Worm (Caenorhabditis elegans) whole organism, L4 larva: Measurements from ENCODE around the gene mnp-1.
A peak's percentile ranks its signal among the peaks of the same experiment; 100 is the strongest.

ENCODE experiments used
- D1046.2 ChIP-seq: fragments of 200-800 bp; sonication (Bioruptor generic); IDR thresholded peaks from 2 replicates; pipeline ENCODE4 v1.3.6; 2022; ENCODE audit warnings: missing genetic modification characterization, missing compliant biosample characterization
- F37D6.2 ChIP-seq: sonication (generic microtip); optimal IDR thresholded peaks from 2 replicates; lab custom pipeline; 2016; ENCODE audit warnings: mild to moderate bottlenecking, missing genetic modification characterization, missing compliant biosample characterization
- T26A8.4 ChIP-seq: fragments of 200-800 bp; sonication (Bioruptor generic); IDR thresholded peaks from 2 replicates; pipeline ENCODE4 v1.3.6; 2022; ENCODE audit warnings: missing genetic modification characterization, missing compliant biosample characterization
- ama-1 ChIP-seq: fragments of 150-350 bp; optimal IDR thresholded peaks from 2 replicates; lab custom pipeline; 2014; ENCODE audit warnings: inconsistent platforms, mixed read lengths
- arid-1 ChIP-seq: fragments of 200-800 bp; sonication (Bioruptor generic); conservative IDR thresholded peaks from 2 replicates; pipeline ENCODE4 v1.3.6; 2022; ENCODE audit warnings: missing genetic modification reagents, missing genetic modification characterization, missing compliant biosample characterization
- ceh-20 ChIP-seq: fragments of 200-800 bp; sonication (Bioruptor generic); IDR thresholded peaks from 2 replicates; pipeline ENCODE4 v1.3.6; 2022; ENCODE audit warnings: missing genetic modification reagents, missing genetic modification characterization, missing compliant biosample characterization
- ceh-28 ChIP-seq: fragments of 150-350 bp; optimal IDR thresholded peaks from 2 replicates; lab custom pipeline; 2014; ENCODE audit warnings: missing biosample characterization, missing genetic modification reagents, missing genetic modification characterization
- ces-1 ChIP-seq: fragments of 150-350 bp; sonication (generic microtip); optimal IDR thresholded peaks from 4 replicates; lab custom pipeline; 2014; ENCODE audit warnings: missing biosample characterization, missing genetic modification reagents, missing genetic modification characterization
- ctbp-1 ChIP-seq: fragments of 200-800 bp; sonication (Bioruptor generic); IDR thresholded peaks from 2 replicates; pipeline ENCODE4 v1.3.6; 2022; ENCODE audit warnings: missing genetic modification reagents, missing genetic modification characterization, missing compliant biosample characterization
- daf-16 ChIP-seq, 3 experiments: sonication (generic microtip); optimal IDR thresholded peaks; 2 replicates each; lab custom pipeline; 2016 to 2017; ENCODE audit warnings: missing genetic modification characterization in 3 of 3, missing genetic modification reagents in 3 of 3, mild to moderate bottlenecking in 2 of 3, missing compliant biosample characterization in 2 of 3, missing biosample characterization in 1 of 3, moderate library complexity in 1 of 3
- daf-19 ChIP-seq: fragments of 200-800 bp; sonication (Bioruptor generic); conservative IDR thresholded peaks from 2 replicates; pipeline ENCODE4 v1.3.6; 2022; ENCODE audit warnings: missing genetic modification characterization, missing compliant biosample characterization
- dmd-8 ChIP-seq: fragments of 200-800 bp; sonication (Bioruptor generic); IDR thresholded peaks from 2 replicates; pipeline ENCODE4 v1.3.6; 2022; ENCODE audit warnings: missing genetic modification characterization, missing compliant biosample characterization
- dpl-1 ChIP-seq: fragments of 150-350 bp; optimal IDR thresholded peaks from 2 replicates; lab custom pipeline; 2014; ENCODE audit warnings: missing biosample characterization, missing genetic modification reagents, missing genetic modification characterization
- duxl-1 ChIP-seq: sonication (generic microtip); optimal IDR thresholded peaks from 2 replicates; lab custom pipeline; 2016; ENCODE audit warnings: mild to moderate bottlenecking, missing genetic modification characterization, moderate library complexity, missing compliant biosample characterization; ENCODE audit not compliant: poor library complexity
- dve-1 ChIP-seq: sonication (generic microtip); optimal IDR thresholded peaks from 2 replicates; lab custom pipeline; 2017; ENCODE audit warnings: antibody characterized with exemption, mild to moderate bottlenecking, missing genetic modification characterization, missing compliant biosample characterization; ENCODE audit not compliant: insufficient read depth
- egl-27 ChIP-seq: sonication (generic microtip); optimal IDR thresholded peaks from 3 replicates; lab custom pipeline; 2017; ENCODE audit warnings: missing biosample characterization, missing genetic modification reagents, missing genetic modification characterization
- fkh-10 ChIP-seq: fragments of 150-350 bp; optimal IDR thresholded peaks from 2 replicates; lab custom pipeline; 2014; ENCODE audit warnings: missing biosample characterization, missing genetic modification reagents, missing genetic modification characterization
- gei-8 ChIP-seq: fragments of 200-800 bp; sonication (Bioruptor generic); optimal IDR thresholded peaks from 2 replicates; lab custom pipeline; 2018; ENCODE audit warnings: mild to moderate bottlenecking, missing genetic modification characterization, missing compliant biosample characterization
- hif-1 ChIP-seq, 2 experiments: sonication (generic microtip); optimal IDR thresholded peaks; 2 replicates each; lab custom pipeline; 2016 to 2017; ENCODE audit warnings: missing compliant biosample characterization in 2 of 2, missing genetic modification characterization in 2 of 2, missing genetic modification reagents in 2 of 2, missing genotype in 2 of 2, mild to moderate bottlenecking in 1 of 2
- hlh-11 ChIP-seq: fragments of 200-800 bp; sonication (Bioruptor generic); optimal IDR thresholded peaks from 2 replicates; lab custom pipeline; 2018; ENCODE audit warnings: mild to moderate bottlenecking, missing genetic modification characterization, missing compliant biosample characterization
- hmg-1.1 ChIP-seq: fragments of 200-800 bp; sonication (Bioruptor generic); IDR thresholded peaks from 2 replicates; pipeline ENCODE4 v1.3.6; 2022; ENCODE audit warnings: missing genetic modification reagents, missing genetic modification characterization, missing compliant biosample characterization
- lin-38 ChIP-seq: fragments of 200-800 bp; sonication (Bioruptor generic); IDR thresholded peaks from 2 replicates; pipeline ENCODE4 v1.3.6; 2022; ENCODE audit warnings: missing genetic modification reagents, missing genetic modification characterization, missing compliant biosample characterization
- lir-3 ChIP-seq: sonication (generic microtip); optimal IDR thresholded peaks from 2 replicates; lab custom pipeline; 2016; ENCODE audit warnings: mild to moderate bottlenecking, missing genetic modification characterization, missing compliant biosample characterization
- lsy-2 ChIP-seq, 2 experiments: fragments of 150-350 bp in 1 of 2; sonication (generic microtip) in 1 of 2; optimal IDR thresholded peaks; 2 replicates each; lab custom pipeline; 2014 to 2017; ENCODE audit warnings: missing biosample characterization in 2 of 2, missing genetic modification characterization in 2 of 2
- madf-5 ChIP-seq, 2 experiments: fragments of 200-800 bp; sonication (Bioruptor generic); IDR thresholded peaks; 2 replicates each; pipeline ENCODE4 v1.3.6; 2022; ENCODE audit warnings: missing compliant biosample characterization in 2 of 2, missing genetic modification characterization in 2 of 2
- nhr-11 ChIP-seq: fragments of 150-350 bp; optimal IDR thresholded peaks from 2 replicates; lab custom pipeline; 2014; ENCODE audit warnings: missing biosample characterization, missing genetic modification characterization
- nhr-25 ChIP-seq: sonication (generic microtip); optimal IDR thresholded peaks from 2 replicates; lab custom pipeline; 2017; ENCODE audit warnings: missing genetic modification characterization, mild to moderate bottlenecking, missing compliant biosample characterization, antibody characterized with exemption, moderate library complexity, borderline replicate concordance; ENCODE audit not compliant: insufficient read depth
- nhr-28 ChIP-seq: fragments of 150-350 bp; optimal IDR thresholded peaks from 2 replicates; lab custom pipeline; 2014; ENCODE audit warnings: missing biosample characterization, missing genetic modification characterization
- nhr-42 ChIP-seq: fragments of 200-800 bp; sonication (Bioruptor generic); IDR thresholded peaks from 2 replicates; pipeline ENCODE4 v1.3.6; 2022; ENCODE audit warnings: missing genetic modification characterization, missing compliant biosample characterization
- nhr-77 ChIP-seq: fragments of 150-350 bp; optimal IDR thresholded peaks from 2 replicates; lab custom pipeline; 2014; ENCODE audit warnings: missing biosample characterization, missing genetic modification characterization
- rbr-2 ChIP-seq: sonication (generic microtip); optimal IDR thresholded peaks from 2 replicates; lab custom pipeline; 2016; ENCODE audit warnings: missing genotype, missing genetic modification characterization, missing compliant biosample characterization
- saeg-2 ChIP-seq: fragments of 200-800 bp; sonication (Bioruptor generic); IDR thresholded peaks from 2 replicates; pipeline ENCODE4 v1.3.6; 2022; ENCODE audit warnings: missing genetic modification reagents, missing genetic modification characterization, missing compliant biosample characterization
- set-16 ChIP-seq: fragments of 200-800 bp; sonication (Bioruptor generic); IDR thresholded peaks from 2 replicates; pipeline ENCODE4 v1.3.6; 2022; ENCODE audit warnings: missing genetic modification reagents, missing genetic modification characterization, missing compliant biosample characterization
- snpc-4 ChIP-seq: fragments of 150-350 bp; optimal IDR thresholded peaks from 2 replicates; lab custom pipeline; 2014; ENCODE audit warnings: missing biosample characterization, missing genetic modification characterization
- spr-1 ChIP-seq: sonication (generic microtip); optimal IDR thresholded peaks from 2 replicates; lab custom pipeline; 2016; ENCODE audit warnings: mild to moderate bottlenecking, missing genetic modification characterization, missing compliant biosample characterization
- spr-3 ChIP-seq: fragments of 200-800 bp; sonication (Bioruptor generic); optimal IDR thresholded peaks from 2 replicates; lab custom pipeline; 2018; ENCODE audit warnings: mild to moderate bottlenecking, missing genetic modification characterization, missing compliant biosample characterization
- tra-1 ChIP-seq: fragments of 200-800 bp; sonication (Bioruptor generic); IDR thresholded peaks from 2 replicates; pipeline ENCODE4 v1.3.6; 2022; ENCODE audit warnings: missing genetic modification reagents, missing genetic modification characterization, missing compliant biosample characterization
- unc-39 ChIP-seq: sonication (generic microtip); optimal IDR thresholded peaks from 2 replicates; lab custom pipeline; 2017; ENCODE audit warnings: missing biosample characterization, missing genetic modification characterization
- unc-62 ChIP-seq, 3 experiments: fragments of 150-350 bp in 1 of 3; sonication (generic microtip); optimal IDR thresholded peaks in 2 of 3; peaks in 1 of 3; 1 replicate in 1 of 3; 2 replicates in 2 of 3; lab custom pipeline; 2014 to 2017; ENCODE audit warnings: missing biosample characterization in 3 of 3, missing genetic modification characterization in 3 of 3, missing genetic modification reagents in 3 of 3, missing genotype in 1 of 3
- zag-1 ChIP-seq: fragments of 150-350 bp; optimal IDR thresholded peaks from 2 replicates; lab custom pipeline; 2014; ENCODE audit warnings: missing biosample characterization, missing genetic modification characterization
- zfp-3 ChIP-seq: fragments of 200-800 bp; sonication (Bioruptor generic); conservative IDR thresholded peaks from 2 replicates; pipeline ENCODE4 v1.3.6; 2022; ENCODE audit warnings: missing genetic modification reagents, missing genetic modification characterization, missing compliant biosample characterization
- zip-2 ChIP-seq: fragments of 150-350 bp; optimal IDR thresholded peaks from 2 replicates; lab custom pipeline; 2014; ENCODE audit warnings: missing biosample characterization, missing genetic modification characterization
- ztf-7 ChIP-seq: fragments of 150-350 bp; optimal IDR thresholded peaks from 2 replicates; lab custom pipeline; 2014; ENCODE audit warnings: missing biosample characterization, missing genetic modification characterization

mnp-1 gene

DNA sequence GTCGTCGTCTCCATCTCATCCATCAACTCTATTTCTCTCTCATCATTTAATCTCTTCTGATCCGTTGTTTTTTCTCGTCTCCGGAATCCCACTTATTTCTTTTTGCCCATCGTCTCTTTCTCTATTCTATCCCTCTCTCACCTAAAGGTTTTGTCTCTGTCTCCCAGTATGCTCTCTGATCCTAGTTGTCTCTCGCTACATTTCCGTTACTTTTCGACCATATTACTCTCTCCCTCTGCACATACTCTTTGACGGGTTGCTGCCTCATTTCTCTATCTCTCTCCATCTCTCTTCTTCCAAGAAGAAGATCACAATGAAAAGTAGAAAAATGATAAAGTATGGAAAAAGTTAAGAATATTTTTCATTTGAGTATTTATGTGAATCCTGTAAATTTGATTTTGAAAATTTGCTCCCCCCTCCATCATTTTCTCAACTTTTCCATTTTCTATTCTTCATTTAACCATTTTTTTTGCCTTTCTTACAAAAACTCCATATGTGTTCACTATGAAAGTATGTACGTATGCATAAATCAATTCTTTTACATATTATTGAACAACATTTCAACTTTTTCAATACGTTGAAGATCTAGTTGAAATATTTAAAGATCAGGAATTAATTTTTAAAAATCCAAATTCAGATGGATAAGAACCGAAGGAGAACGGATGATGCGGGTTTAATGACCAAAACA, 39.2 kb upstream of the mnp-1 start, which contains the start of gene tag-131:
TSS of gene tag-131 (plus strand) at position 638 of the 688 bp plus-strand sequence.
- TF ChIP-seq nhr-77 (tag; lab: Kevin White, UChicago): no peak
- TF ChIP-seq unc-62 (GFP tag; optimal IDR thresholded peaks at IDR 0.05 in 1 of 2; lab: Kevin White, UChicago): peak in 1 of 2 experiments; percentile 83
- TF ChIP-seq unc-62 (tag; optimal IDR thresholded peaks at IDR 0.05; lab: Kevin White, UChicago): no peak
- TF ChIP-seq dve-1 (tag; lab: Kevin White, UChicago): peak; percentile 25
- no peak for TF ChIP-seq spr-3
- no peak for TF ChIP-seq hmg-1.1 (GFP tag; lab: Robert Waterston, UW)
- TF ChIP-seq ztf-7 (tag; lab: Kevin White, UChicago): no peak
- no peak for TF ChIP-seq gei-8 (GFP tag; lab: Kevin White, UChicago)
- TF ChIP-seq madf-5 (GFP tag; IDR thresholded peaks at IDR 0.05; lab: Robert Waterston, UW): no peak
- no peak for TF ChIP-seq lin-38 (GFP tag; lab: Robert Waterston, UW)
- no peak for TF ChIP-seq set-16
- TF ChIP-seq fkh-10 (GFP tag; lab: Kevin White, UChicago): no peak
- no peak for TF ChIP-seq lir-3 (tag; lab: Kevin White, UChicago)
- no peak for TF ChIP-seq ama-1 (lab: Kevin White, UChicago)
- no peak for TF ChIP-seq zip-2
- TF ChIP-seq arid-1 (GFP tag; lab: Robert Waterston, UW): no peak
- TF ChIP-seq F37D6.2: no peak
- TF ChIP-seq nhr-28 (tag; lab: Kevin White, UChicago): peak; percentile 12
- TF ChIP-seq hif-1 (tag; optimal IDR thresholded peaks at IDR 0.05; lab: Kevin White, UChicago): no peak
- TF ChIP-seq lsy-2 (tag; optimal IDR thresholded peaks at IDR 0.05; lab: Kevin White, UChicago): peak in 1 of 2 experiments; percentile 25
- no peak for TF ChIP-seq D1046.2
- no peak for TF ChIP-seq nhr-42 (GFP tag; lab: Robert Waterston, UW)
- TF ChIP-seq zfp-3: no peak
- TF ChIP-seq zag-1 (tag; lab: Kevin White, UChicago): no peak
- TF ChIP-seq nhr-11 (tag; lab: Kevin White, UChicago): peak; percentile 29
- no peak for TF ChIP-seq dmd-8 (GFP tag; lab: Robert Waterston, UW)
- TF ChIP-seq daf-19 (GFP tag; lab: Robert Waterston, UW): no peak
- 0 out of 2 replicates have a peak, but pooled peaks have one; percentile 25 for TF ChIP-seq ceh-20
- no peak for TF ChIP-seq spr-1
- no peak for TF ChIP-seq nhr-25 (tag; lab: Kevin White, UChicago)
- TF ChIP-seq ces-1 (GFP tag; lab: Kevin White, UChicago): no peak
- TF ChIP-seq dpl-1 (GFP tag; lab: Kevin White, UChicago): peak; percentile 14
- TF ChIP-seq unc-39 (tag; lab: Kevin White, UChicago): no peak
- TF ChIP-seq duxl-1: no peak
- no peak for TF ChIP-seq tra-1 (GFP tag; lab: Robert Waterston, UW)
- peak in 1 of 2 experiments; percentile 5 for TF ChIP-seq daf-16 (GFP tag; optimal IDR thresholded peaks at IDR 0.05; lab: Kevin White, UChicago)
- no peak for TF ChIP-seq daf-16 (tag; optimal IDR thresholded peaks at IDR 0.05; lab: Kevin White, UChicago)
- TF ChIP-seq ceh-28 (tag; lab: Kevin White, UChicago): no peak
- TF ChIP-seq T26A8.4 (GFP tag; lab: Robert Waterston, UW): 0 out of 2 replicates have a peak, but pooled peaks have one; percentile 40
- no peak for TF ChIP-seq rbr-2 (tag; lab: Kevin White, UChicago)
- no peak for TF ChIP-seq snpc-4
- TF ChIP-seq ctbp-1 (GFP tag; lab: Robert Waterston, UW): no peak
- TF ChIP-seq egl-27 (tag; lab: Kevin White, UChicago): no peak
- TF ChIP-seq saeg-2 (GFP tag; lab: Robert Waterston, UW): no peak
- TF ChIP-seq hlh-11 (tag; lab: Kevin White, UChicago): peak; percentile 27
- TF ChIP-seq, all 104 proteins: peak for 10
